Fruit fly (Drosophila melanogaster): ENCODE measurements around the gene CG18808.

dm6 chr3L:4814184-4814583 lies 7.0 kb upstream of the CG18808 start:
- TF ChIP-seq h (optimal IDR thresholded peaks at IDR 0.05) (no peak), psq (optimal IDR thresholded peaks at IDR 0.05) (no peak), Sin3A (optimal IDR thresholded peaks at IDR 0.05) (no peak), insv (optimal IDR thresholded peaks at IDR 0.05) (no peak)
